Fruit fly (Drosophila melanogaster): ENCODE measurements around the gene Prx6a.

The Prx6a gene

DNA sequence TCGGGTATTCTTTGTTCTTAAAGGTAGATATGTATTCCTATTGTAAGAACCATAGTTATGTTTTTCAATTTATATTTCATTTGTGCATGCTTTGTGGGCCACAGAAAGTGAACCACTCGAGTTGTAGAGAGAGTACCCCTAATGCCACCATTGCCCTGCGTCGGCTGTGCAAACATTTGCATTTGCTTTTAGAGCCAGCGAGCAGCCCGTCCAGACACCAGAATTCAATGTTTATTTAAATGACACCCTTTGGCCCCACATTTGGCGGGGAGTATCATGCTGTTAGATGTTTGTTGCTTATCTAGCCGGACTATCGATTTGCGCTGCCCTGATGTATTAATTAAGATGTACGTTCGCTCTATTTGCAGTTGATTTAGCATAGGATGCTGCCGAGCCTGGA lies 13.4 kb downstream of the Prx6a start (continued):
- peak; percentile 57 for TF ChIP-seq Xrp1 (GFP tag; IDR thresholded peaks at IDR 0.05)
- no peak for TF ChIP-seq gcm2 (GFP tag; optimal IDR thresholded peaks at IDR 0.05)
- no peak for TF ChIP-seq CG7745 (tag; optimal IDR thresholded peaks at IDR 0.05)
- peak; percentile 29 for TF ChIP-seq CG10431 (GFP tag; optimal IDR thresholded peaks at IDR 0.05)
- TF ChIP-seq CG31365 (tag; optimal IDR thresholded peaks at IDR 0.05), result no peak
- TF ChIP-seq kay (GFP tag; optimal IDR thresholded peaks at IDR 0.05), result no peak
- TF ChIP-seq wek (GFP tag; optimal IDR thresholded peaks at IDR 0.05), result peak; percentile 90
- TF ChIP-seq ara (GFP tag; IDR thresholded peaks at IDR 0.05), result 0 out of 2 replicates have a peak, but pooled peaks have one; percentile 34
- TF ChIP-seq trem (tag; optimal IDR thresholded peaks at IDR 0.05), result no peak
- peak; percentile 34 for TF ChIP-seq CG2678 (tag; optimal IDR thresholded peaks at IDR 0.05)
- TF ChIP-seq mld (GFP tag; IDR thresholded peaks at IDR 0.05; ENCODE audit: partially characterized antibody), result no peak
- no peak for TF ChIP-seq CG13123 (GFP tag; optimal IDR thresholded peaks at IDR 0.05)
- TF ChIP-seq CG18262 (tag; optimal IDR thresholded peaks at IDR 0.05), result no peak
- no peak for TF ChIP-seq Trl (optimal IDR thresholded peaks at IDR 0.05)
- TF ChIP-seq Trl (GFP tag; optimal IDR thresholded peaks at IDR 0.05), result no peak
- TF ChIP-seq ranshi (GFP tag; IDR thresholded peaks at IDR 0.05), result no peak; the same call in 1 of the 2 replicates
- TF ChIP-seq danr (GFP tag; IDR thresholded peaks at IDR 0.05), result no peak
- TF ChIP-seq gce (GFP tag; IDR thresholded peaks at IDR 0.05), result 0 out of 3 replicates have a peak, but pooled peaks have one; percentile 43
- TF ChIP-seq CG5953 (GFP tag; IDR thresholded peaks at IDR 0.05), result no peak
- no peak for TF ChIP-seq CG14860 (GFP tag; IDR thresholded peaks at IDR 0.05; ENCODE audit: partially characterized antibody)
- no peak for TF ChIP-seq CG1647 (GFP tag; optimal IDR thresholded peaks at IDR 0.05)
- no peak for TF ChIP-seq Dad (GFP tag; optimal IDR thresholded peaks at IDR 0.05)
- no peak for TF ChIP-seq p53 (GFP tag; optimal IDR thresholded peaks at IDR 0.05)
- no peak for TF ChIP-seq CG32767 (GFP tag; IDR thresholded peaks at IDR 0.05)
- no peak for TF ChIP-seq YL-1 (GFP tag; optimal IDR thresholded peaks at IDR 0.05)
- no peak for TF ChIP-seq CG8089 (GFP tag; optimal IDR thresholded peaks at IDR 0.05)
- TF ChIP-seq fru (optimal IDR thresholded peaks at IDR 0.05), result no peak
- no peak for TF ChIP-seq gem (tag; optimal IDR thresholded peaks at IDR 0.05)
- no peak for TF ChIP-seq CTCF (GFP tag; optimal IDR thresholded peaks at IDR 0.05)
- TF ChIP-seq CG15011 (GFP tag; optimal IDR thresholded peaks at IDR 0.05), result peak; percentile 34
- TF ChIP-seq knrl (GFP tag; IDR thresholded peaks at IDR 0.05; ENCODE audit: partially characterized antibody), result no peak
- peak; percentile 16 for TF ChIP-seq NfI (GFP tag; optimal IDR thresholded peaks at IDR 0.05)
- no peak for TF ChIP-seq chinmo (GFP tag; IDR thresholded peaks at IDR 0.05; ENCODE audit: partially characterized antibody)
- no peak for TF ChIP-seq Abd-B (GFP tag; optimal IDR thresholded peaks at IDR 0.05)
- TF ChIP-seq amos (GFP tag; IDR thresholded peaks at IDR 0.05; ENCODE audit: partially characterized antibody), result no peak
- TF ChIP-seq pfk (GFP tag; optimal IDR thresholded peaks at IDR 0.05), result no peak
- TF ChIP-seq CG4360 (GFP tag; IDR thresholded peaks at IDR 0.05), result no peak
- TF ChIP-seq CG13894 (tag; optimal IDR thresholded peaks at IDR 0.05), result no peak
- TF ChIP-seq CG1602 (GFP tag; optimal IDR thresholded peaks at IDR 0.05), result no peak
- no peak for TF ChIP-seq CG4707 (GFP tag; optimal IDR thresholded peaks at IDR 0.05)
- no peak for TF ChIP-seq B-H2 (GFP tag; optimal IDR thresholded peaks at IDR 0.05)
- TF ChIP-seq CG7928 (GFP tag; optimal IDR thresholded peaks at IDR 0.05), result no peak
- no peak for TF ChIP-seq Pdp1 (GFP tag; optimal IDR thresholded peaks at IDR 0.05)
- no peak for TF ChIP-seq Dip3 (GFP tag; optimal IDR thresholded peaks at IDR 0.05)
- TF ChIP-seq row (GFP tag; IDR thresholded peaks at IDR 0.05), result no peak
- no peak for TF ChIP-seq kah (GFP tag; optimal IDR thresholded peaks at IDR 0.05)
- TF ChIP-seq CG15479 (GFP tag; optimal IDR thresholded peaks at IDR 0.05), result no peak
- no peak for TF ChIP-seq Hmx (GFP tag; optimal IDR thresholded peaks at IDR 0.05)
- peak; percentile 8 for TF ChIP-seq Fer1 (GFP tag; optimal IDR thresholded peaks at IDR 0.05)
- TF ChIP-seq CG7357 (GFP tag; IDR thresholded peaks at IDR 0.05), result no peak
- TF ChIP-seq CG4820 (GFP tag; optimal IDR thresholded peaks at IDR 0.05), result no peak
- no peak for TF ChIP-seq dm (GFP tag; optimal IDR thresholded peaks at IDR 0.05)
- no peak for TF ChIP-seq chm (GFP tag; IDR thresholded peaks at IDR 0.05)
